In genomic region chrX:16414451-16415368, dm6 we compare ENCODE assay signal across 1 fruit fly cellular context.
TF ChIP-seq lines count a peak whose summit lies in the region.

Gene Traf-like, plus strand, starts transcription at chrX:16415046.

TF ChIP-seq in whole organism, embryonic, 481 proteins besides CTCF, POLR2A, EP300 and RAD21 (continued from another document):
- TF ChIP-seq E2f1 (GFP tag; IDR thresholded peaks at IDR 0.05; lab: Robert Waterston, UW) = peak; percentile 42; the same call in 1 of the 2 replicates
- peak; percentile 4 for TF ChIP-seq CoRest (tag; optimal IDR thresholded peaks at IDR 0.05; lab: Kevin White, UChicago)
- no peak for TF ChIP-seq ase (GFP tag; IDR thresholded peaks at IDR 0.05; lab: Robert Waterston, UW)
- TF ChIP-seq Hey (tag; optimal IDR thresholded peaks at IDR 0.05; lab: Kevin White, UChicago) = peak; percentile 23
- peak; percentile 1 for TF ChIP-seq CG8388 (GFP tag; optimal IDR thresholded peaks at IDR 0.05; lab: Kevin White, UChicago)
- no peak for TF ChIP-seq CG10321 (GFP tag; IDR thresholded peaks at IDR 0.05; lab: Robert Waterston, UW)
- TF ChIP-seq bowl (GFP tag; IDR thresholded peaks at IDR 0.05; lab: Robert Waterston, UW) = no peak
- TF ChIP-seq Antp (GFP tag; optimal IDR thresholded peaks at IDR 0.05; lab: Kevin White, UChicago) = no peak
- TF ChIP-seq CG18476 (GFP tag; optimal IDR thresholded peaks at IDR 0.05; lab: Kevin White, UChicago) = no peak
- TF ChIP-seq CG14860 (GFP tag; IDR thresholded peaks at IDR 0.05; lab: Robert Waterston, UW; ENCODE audit: partially characterized antibody) = no peak
- peak; percentile 76 for TF ChIP-seq sens (GFP tag; lab: Kevin White, UChicago)
- no peak for TF ChIP-seq Mes4 (GFP tag; optimal IDR thresholded peaks at IDR 0.05; lab: Kevin White, UChicago)
- TF ChIP-seq CG17359 (tag; optimal IDR thresholded peaks at IDR 0.05; lab: Kevin White, UChicago) = peak; percentile 49
- TF ChIP-seq CG30403 (GFP tag; optimal IDR thresholded peaks at IDR 0.05; lab: Kevin White, UChicago) = peak; percentile 5
- TF ChIP-seq lola (GFP tag; optimal IDR thresholded peaks at IDR 0.05; lab: Kevin White, UChicago) = no peak
- TF ChIP-seq CG18262 (tag; optimal IDR thresholded peaks at IDR 0.05; lab: Kevin White, UChicago) = peak; percentile 12
- 0 out of 2 replicates have a peak, but pooled peaks have one; percentile 22 for TF ChIP-seq CG6689 (GFP tag; IDR thresholded peaks at IDR 0.05; lab: Robert Waterston, UW)
- TF ChIP-seq CG8944 (GFP tag; optimal IDR thresholded peaks at IDR 0.05; lab: Kevin White, UChicago) = no peak
- no peak for TF ChIP-seq CG3838 (GFP tag; optimal IDR thresholded peaks at IDR 0.05; lab: Kevin White, UChicago)
- no peak for TF ChIP-seq CG12659 (GFP tag; optimal IDR thresholded peaks at IDR 0.05; lab: Kevin White, UChicago)
- TF ChIP-seq CG6272 (GFP tag; IDR thresholded peaks at IDR 0.05; lab: Robert Waterston, UW) = no peak
- peak; percentile 33; the same call in 1 of the 2 replicates for TF ChIP-seq Ptx1 (GFP tag; IDR thresholded peaks at IDR 0.05; lab: Robert Waterston, UW)
- peak; percentile 79 for TF ChIP-seq CG10543 (GFP tag; optimal IDR thresholded peaks at IDR 0.05; lab: Kevin White, UChicago)
- no peak for TF ChIP-seq ash1 (GFP tag; optimal IDR thresholded peaks at IDR 0.05; lab: Kevin White, UChicago)
- peak in 1 of 2 experiments; percentile 41 for TF ChIP-seq Hr51 (GFP tag; optimal IDR thresholded peaks at IDR 0.05; lab: Kevin White, UChicago)
- TF ChIP-seq CG17829 (tag; optimal IDR thresholded peaks at IDR 0.05; lab: Kevin White, UChicago) = peak; percentile 1
- peak; percentile 48; the same call in 2 of the 3 replicates for TF ChIP-seq row (GFP tag; IDR thresholded peaks at IDR 0.05; lab: Robert Waterston, UW)
- no peak for TF ChIP-seq Dp (GFP tag; optimal IDR thresholded peaks at IDR 0.05; lab: Kevin White, UChicago)
- TF ChIP-seq lab (GFP tag; optimal IDR thresholded peaks at IDR 0.05; lab: Kevin White, UChicago) = peak; percentile 45
- TF ChIP-seq nmo (GFP tag; optimal IDR thresholded peaks at IDR 0.05; lab: Kevin White, UChicago) = peak; percentile 34
- no peak for TF ChIP-seq yki (optimal IDR thresholded peaks at IDR 0.05; lab: Kevin White, UChicago)
- TF ChIP-seq ci (GFP tag; IDR thresholded peaks at IDR 0.05; lab: Robert Waterston, UW) = peak; percentile 58; the same call in 2 of the 3 replicates
- TF ChIP-seq exex (tag; optimal IDR thresholded peaks at IDR 0.05; lab: Kevin White, UChicago) = peak; percentile 64
- peak; percentile 41 for TF ChIP-seq grn (GFP tag; optimal IDR thresholded peaks at IDR 0.05; lab: Kevin White, UChicago)
- peak; percentile 38 for TF ChIP-seq CG12391 (tag; optimal IDR thresholded peaks at IDR 0.05; lab: Kevin White, UChicago)
- peak; percentile 40; the same call in 1 of the 2 replicates for TF ChIP-seq CG10366 (GFP tag; IDR thresholded peaks at IDR 0.05; lab: Robert Waterston, UW)
- peak; percentile 51 for TF ChIP-seq CG2678 (tag; optimal IDR thresholded peaks at IDR 0.05; lab: Kevin White, UChicago)
- TF ChIP-seq CG6854 (GFP tag; optimal IDR thresholded peaks at IDR 0.05; lab: Kevin White, UChicago) = no peak
- peak; percentile 42; the same call in 1 of the 2 replicates for TF ChIP-seq CG14441 (GFP tag; IDR thresholded peaks at IDR 0.05; lab: Robert Waterston, UW)
- peak; percentile 11; the same call in 1 of the 2 replicates for TF ChIP-seq CG17328 (GFP tag; IDR thresholded peaks at IDR 0.05; lab: Robert Waterston, UW)
- 0 out of 2 replicates have a peak, but pooled peaks have one; percentile 18 for TF ChIP-seq sens-2 (GFP tag; IDR thresholded peaks at IDR 0.05; lab: Robert Waterston, UW)
- peak; percentile 78 for TF ChIP-seq Neu2 (GFP tag; optimal IDR thresholded peaks at IDR 0.05; lab: Kevin White, UChicago; ENCODE audit: borderline replicate concordance)
- peak; percentile 24; the same call in 1 of the 2 replicates for TF ChIP-seq vvl (GFP tag; IDR thresholded peaks at IDR 0.05; lab: Robert Waterston, UW)
- TF ChIP-seq Med (GFP tag; lab: Kevin White, UChicago) = peak; percentile 79
- TF ChIP-seq dysf (GFP tag; IDR thresholded peaks at IDR 0.05; lab: Robert Waterston, UW) = 0 out of 3 replicates have a peak, but pooled peaks have one; percentile 17
- peak; percentile 23 for TF ChIP-seq CG15269 (tag; optimal IDR thresholded peaks at IDR 0.05; lab: Kevin White, UChicago)
- TF ChIP-seq Awh (GFP tag; IDR thresholded peaks at IDR 0.05; lab: Robert Waterston, UW) = 0 out of 2 replicates have a peak, but pooled peaks have one; percentile 22
- no peak for TF ChIP-seq hth (optimal IDR thresholded peaks at IDR 0.05; lab: Kevin White, UChicago)
- no peak for TF ChIP-seq CG6254 (GFP tag; optimal IDR thresholded peaks at IDR 0.05; lab: Kevin White, UChicago)
- no peak for TF ChIP-seq hkb (optimal IDR thresholded peaks at IDR 0.05; lab: Kevin White, UChicago)
- TF ChIP-seq hkb (GFP tag; IDR thresholded peaks at IDR 0.05; lab: Robert Waterston, UW) = 0 out of 2 replicates have a peak, but pooled peaks have one; percentile 29
- peak in 1 of 2 experiments; percentile 47 for TF ChIP-seq bsh (GFP tag; optimal IDR thresholded peaks at IDR 0.05; lab: Kevin White, UChicago)
- TF ChIP-seq Sox100B (GFP tag; optimal IDR thresholded peaks at IDR 0.05; lab: Kevin White, UChicago) = peak; percentile 2
- peak; percentile 10 for TF ChIP-seq ATbp (GFP tag; optimal IDR thresholded peaks at IDR 0.05; lab: Kevin White, UChicago)
- 0 out of 2 replicates have a peak, but pooled peaks have one; percentile 10 for TF ChIP-seq CG14014 (GFP tag; IDR thresholded peaks at IDR 0.05; lab: Robert Waterston, UW)
- peak; percentile 50; the same call in 2 of the 3 replicates for TF ChIP-seq tgo (GFP tag; IDR thresholded peaks at IDR 0.05; lab: Robert Waterston, UW)
- peak; percentile 27 for TF ChIP-seq tap (tag; optimal IDR thresholded peaks at IDR 0.05; lab: Kevin White, UChicago)
- peak; percentile 48 for TF ChIP-seq CG1603 (tag; optimal IDR thresholded peaks at IDR 0.05; lab: Kevin White, UChicago)
- peak; percentile 13 for TF ChIP-seq CG15601 (tag; optimal IDR thresholded peaks at IDR 0.05; lab: Kevin White, UChicago)
- peak; percentile 32; the same call in 1 of the 2 replicates for TF ChIP-seq Xrp1 (GFP tag; IDR thresholded peaks at IDR 0.05; lab: Robert Waterston, UW)
- TF ChIP-seq tup (GFP tag; optimal IDR thresholded peaks at IDR 0.05; lab: Kevin White, UChicago) = no peak
- TF ChIP-seq phol (tag; optimal IDR thresholded peaks at IDR 0.05; lab: Kevin White, UChicago) = peak; percentile 23
- peak; percentile 96 for TF ChIP-seq sd (tag; optimal IDR thresholded peaks at IDR 0.05; lab: Kevin White, UChicago)
- peak; percentile 61 for TF ChIP-seq Hr3 (GFP tag; optimal IDR thresholded peaks at IDR 0.05; lab: Kevin White, UChicago)
- no peak for TF ChIP-seq Sry-β (GFP tag; optimal IDR thresholded peaks at IDR 0.05; lab: Kevin White, UChicago)
- no peak for TF ChIP-seq Abd-B (GFP tag; optimal IDR thresholded peaks at IDR 0.05; lab: Kevin White, UChicago)
- peak; percentile 14 for TF ChIP-seq Asciz (GFP tag; optimal IDR thresholded peaks at IDR 0.05; lab: Kevin White, UChicago)
- peak; percentile 6 for TF ChIP-seq Ets65A (GFP tag; lab: Kevin White, UChicago)
- peak; percentile 14 for TF ChIP-seq cg (GFP tag; optimal IDR thresholded peaks at IDR 0.05; lab: Kevin White, UChicago)
- peak; percentile 44 for TF ChIP-seq D19A (tag; optimal IDR thresholded peaks at IDR 0.05; lab: Kevin White, UChicago)
- peak; percentile 38 for TF ChIP-seq CG7839 (tag; optimal IDR thresholded peaks at IDR 0.05; lab: Kevin White, UChicago)
- TF ChIP-seq CG34376 (GFP tag; optimal IDR thresholded peaks at IDR 0.05; lab: Kevin White, UChicago) = peak; percentile 67
- TF ChIP-seq Sox102F (GFP tag; optimal IDR thresholded peaks at IDR 0.05; lab: Kevin White, UChicago) = peak; percentile 52
- TF ChIP-seq chinmo (GFP tag; IDR thresholded peaks at IDR 0.05; lab: Robert Waterston, UW; ENCODE audit: partially characterized antibody) = 0 out of 4 replicates have a peak, but pooled peaks have one; percentile 26
- peak; percentile 10 for TF ChIP-seq CG10979 (tag; optimal IDR thresholded peaks at IDR 0.05; lab: Kevin White, UChicago)
- TF ChIP-seq en (GFP tag; optimal IDR thresholded peaks at IDR 0.05; lab: Kevin White, UChicago) = no peak
- peak; percentile 8 for TF ChIP-seq CG2712 (tag; optimal IDR thresholded peaks at IDR 0.05; lab: Kevin White, UChicago)
- TF ChIP-seq zfh2 (GFP tag; optimal IDR thresholded peaks at IDR 0.05; lab: Kevin White, UChicago) = no peak
- no peak for TF ChIP-seq vfl (GFP tag; optimal IDR thresholded peaks at IDR 0.05; lab: Kevin White, UChicago)
- 0 out of 2 replicates have a peak, but pooled peaks have one; percentile 28 for TF ChIP-seq stc (GFP tag; IDR thresholded peaks at IDR 0.05; lab: Robert Waterston, UW)
- peak; percentile 11 for TF ChIP-seq HmgZ (tag; optimal IDR thresholded peaks at IDR 0.05; lab: Kevin White, UChicago)
- TF ChIP-seq CG8924 (tag; optimal IDR thresholded peaks at IDR 0.05; lab: Kevin White, UChicago) = peak; percentile 22
- no peak for TF ChIP-seq gsb (GFP tag; IDR thresholded peaks at IDR 0.05; lab: Robert Waterston, UW)
- TF ChIP-seq CG13424 (tag; optimal IDR thresholded peaks at IDR 0.05; lab: Kevin White, UChicago) = peak; percentile 47
- TF ChIP-seq grau (tag; optimal IDR thresholded peaks at IDR 0.05; lab: Kevin White, UChicago) = peak; percentile 14
- 0 out of 3 replicates have a peak, but pooled peaks have one; percentile 32 for TF ChIP-seq ken (GFP tag; IDR thresholded peaks at IDR 0.05; lab: Robert Waterston, UW)
- TF ChIP-seq prd (optimal IDR thresholded peaks at IDR 0.05; lab: Kevin White, UChicago) = no peak
- TF ChIP-seq prd (GFP tag; IDR thresholded peaks at IDR 0.05; lab: Robert Waterston, UW) = peak; percentile 8; the same call in 1 of the 3 replicates
- TF ChIP-seq CG17612 (GFP tag; IDR thresholded peaks at IDR 0.05; lab: Robert Waterston, UW) = no peak
- no peak for TF ChIP-seq repo (GFP tag; optimal IDR thresholded peaks at IDR 0.05; lab: Kevin White, UChicago)
- peak; percentile 9 for TF ChIP-seq CG17385 (GFP tag; optimal IDR thresholded peaks at IDR 0.05; lab: Kevin White, UChicago)
